Worm (Caenorhabditis elegans): ENCODE measurements around the gene ash-2.

The ash-2 gene

DNA sequence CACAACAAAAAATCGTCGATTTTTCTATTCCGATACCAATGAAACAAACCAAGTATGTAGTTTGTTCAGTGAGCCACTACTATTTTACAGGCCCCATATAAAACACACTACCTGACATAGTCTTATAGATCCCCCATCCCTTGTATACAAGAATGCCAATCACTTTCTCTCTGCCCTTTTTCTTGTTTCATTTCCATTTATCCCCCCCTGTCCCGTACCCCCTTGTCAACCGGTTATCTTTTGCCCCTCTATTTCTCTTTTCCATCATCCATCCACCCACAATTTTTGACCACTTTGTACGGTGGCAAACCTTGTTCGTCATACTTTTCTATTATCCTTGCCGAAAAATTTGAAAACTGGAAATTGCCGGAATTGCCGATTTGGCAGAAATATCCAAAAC is 26.7 kb upstream of the ash-2 start:
- no peak for TF ChIP-seq sem-2 (GFP tag; optimal IDR thresholded peaks at IDR 0.05)
- no peak for TF ChIP-seq nhr-12 (tag; optimal IDR thresholded peaks at IDR 0.05)
- TF ChIP-seq tbx-8 (GFP tag; optimal IDR thresholded peaks at IDR 0.05): no peak
- no peak for TF ChIP-seq nhr-76 (tag; optimal IDR thresholded peaks at IDR 0.05)
- TF ChIP-seq mep-1 (tag; optimal IDR thresholded peaks at IDR 0.05): no peak

DNA sequence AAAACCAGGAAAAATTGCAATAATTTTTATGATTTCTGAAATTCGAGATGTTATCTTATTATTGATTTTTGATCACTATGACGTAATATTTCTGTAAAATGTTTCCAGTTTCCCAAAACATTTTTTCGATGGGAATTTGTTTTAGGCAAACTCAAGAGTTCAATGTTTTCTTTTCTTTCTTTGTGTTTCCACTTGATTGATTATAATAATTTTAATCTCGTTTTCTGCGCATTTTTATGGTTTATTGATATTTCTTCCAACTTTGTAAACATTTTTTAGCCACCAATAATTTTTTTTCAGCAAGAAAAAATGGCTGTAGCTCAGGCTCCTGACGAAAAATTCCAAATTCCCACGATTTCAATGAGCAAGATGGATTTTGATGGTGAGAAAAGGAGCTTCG is 25.4 kb upstream of the ash-2 start, which contains the start of gene W03C9.6:
TSS of gene W03C9.6 (plus strand) at position 301 of the 400 bp plus-strand sequence.
- TF ChIP-seq nhr-76 (tag; optimal IDR thresholded peaks at IDR 0.05): no peak
- TF ChIP-seq zip-8 (tag; optimal IDR thresholded peaks at IDR 0.05): peak; percentile 80

DNA sequence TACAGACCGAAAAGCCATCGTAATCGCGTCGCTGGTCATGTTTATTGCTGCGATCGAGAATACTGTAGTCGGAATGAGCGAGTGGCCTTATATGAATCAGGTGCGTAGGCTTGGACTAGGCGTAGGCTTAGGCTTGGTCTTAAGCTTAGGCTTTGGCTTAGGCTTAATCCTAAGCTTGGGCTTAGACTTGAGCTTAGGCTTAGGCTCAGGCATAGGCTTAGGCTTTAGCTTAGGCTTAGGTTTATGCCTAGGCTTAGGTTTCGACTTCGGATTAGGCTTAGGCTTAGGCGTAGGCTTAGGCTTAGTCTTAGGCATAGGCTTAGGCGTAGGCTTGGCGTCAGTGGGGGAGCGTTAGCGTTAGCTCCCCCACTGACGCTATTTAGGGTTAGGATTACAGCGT is 24.8 kb upstream of the ash-2 start:
- TF ChIP-seq drap-1 (GFP tag; optimal IDR thresholded peaks at IDR 0.05) (no peak), nhr-12 (tag; optimal IDR thresholded peaks at IDR 0.05) (no peak), mab-5 (tag; optimal IDR thresholded peaks at IDR 0.05) (no peak), lin-13 (tag; optimal IDR thresholded peaks at IDR 0.05) (no peak), sem-2 (GFP tag; optimal IDR thresholded peaks at IDR 0.05) (no peak), blmp-1 (tag; optimal IDR thresholded peaks at IDR 0.05) (no peak), mep-1 (tag; optimal IDR thresholded peaks at IDR 0.05) (no peak), ceh-39 (tag; optimal IDR thresholded peaks at IDR 0.05) (no peak), mls-2 (tag; optimal IDR thresholded peaks at IDR 0.05) (no peak), nhr-2 (tag; optimal IDR thresholded peaks at IDR 0.05) (no peak), sptf-1 (tag; optimal IDR thresholded peaks at IDR 0.05) (no peak), ceh-83 (GFP tag; optimal IDR thresholded peaks at IDR 0.05) (no peak), elt-1 (tag; optimal IDR thresholded peaks at IDR 0.05; ENCODE audit: borderline replicate concordance, insufficient read depth) (no peak), unc-39 (tag; optimal IDR thresholded peaks at IDR 0.05) (no peak), pha-4 (tag; optimal IDR thresholded peaks at IDR 0.05) (no peak)

DNA sequence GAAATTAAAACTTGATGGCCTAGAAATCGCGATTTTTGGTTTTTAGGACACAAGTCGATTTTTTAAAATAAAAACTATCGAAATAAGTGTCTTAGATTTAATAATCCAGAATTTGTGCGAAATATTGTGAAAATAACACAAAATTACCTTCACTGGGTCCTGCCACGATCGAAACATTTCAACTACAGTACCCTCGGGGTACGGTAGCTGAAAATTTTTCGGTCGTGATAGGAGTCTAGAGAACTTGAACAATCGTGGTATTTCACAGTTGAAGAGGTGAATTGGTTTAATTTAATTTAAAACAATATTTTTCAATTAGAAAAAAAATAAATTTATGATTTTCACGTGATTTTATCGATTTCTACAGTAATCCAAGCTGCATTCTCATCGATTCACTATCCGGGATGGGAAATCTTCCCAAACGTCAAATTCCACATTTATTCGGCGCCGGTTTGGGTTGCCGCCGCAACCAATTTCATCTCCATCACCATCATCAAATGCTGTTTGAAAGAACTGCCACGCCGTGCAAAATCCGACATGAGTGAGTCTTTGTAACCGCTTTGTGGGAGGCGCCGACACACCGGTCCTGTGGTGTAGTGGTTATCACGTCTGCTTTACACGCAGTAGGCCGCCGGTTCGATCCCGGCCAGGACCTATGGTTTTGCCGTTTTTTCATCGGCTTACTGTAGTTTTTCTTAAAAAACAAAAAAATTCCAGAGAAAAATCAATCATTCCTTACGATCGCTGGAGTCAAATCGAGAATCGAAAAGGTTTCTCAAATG is 20.7 kb upstream of the ash-2 start:
- TF ChIP-seq unc-39 (tag; optimal IDR thresholded peaks at IDR 0.05) (no peak), ces-1 (GFP tag; optimal IDR thresholded peaks at IDR 0.05) (no peak), mls-2 (tag; optimal IDR thresholded peaks at IDR 0.05) (peak; percentile 64), ztf-11 (tag; optimal IDR thresholded peaks at IDR 0.05) (peak; percentile 35), sptf-1 (tag; optimal IDR thresholded peaks at IDR 0.05) (peak; percentile 84), lin-13 (tag; optimal IDR thresholded peaks at IDR 0.05) (peak; percentile 7), flh-1 (GFP tag; optimal IDR thresholded peaks at IDR 0.05) (no peak), elt-3 (tag; optimal IDR thresholded peaks at IDR 0.05) (no peak), cnd-1 (tag; optimal IDR thresholded peaks at IDR 0.05) (peak; percentile 83), ceh-83 (GFP tag; optimal IDR thresholded peaks at IDR 0.05) (peak; percentile 87), mep-1 (tag; optimal IDR thresholded peaks at IDR 0.05) (no peak), snpc-4 (tag; optimal IDR thresholded peaks at IDR 0.05) (no peak), pha-4 (tag; optimal IDR thresholded peaks at IDR 0.05) (no peak), bed-3 (GFP tag; optimal IDR thresholded peaks at IDR 0.05) (peak; percentile 58), sem-2 (GFP tag; optimal IDR thresholded peaks at IDR 0.05) (peak; percentile 55), nhr-12 (tag; optimal IDR thresholded peaks at IDR 0.05) (no peak), lsy-2 (tag; optimal IDR thresholded peaks at IDR 0.05) (peak; percentile 16), lin-32 (GFP tag; optimal IDR thresholded peaks at IDR 0.05) (peak; percentile 22), M03D4.4 (tag; optimal IDR thresholded peaks at IDR 0.05) (peak; percentile 77), blmp-1 (tag; optimal IDR thresholded peaks at IDR 0.05) (no peak), nhr-76 (tag; optimal IDR thresholded peaks at IDR 0.05) (no peak), ceh-39 (tag; optimal IDR thresholded peaks at IDR 0.05) (no peak), nhr-237 (tag; optimal IDR thresholded peaks at IDR 0.05) (no peak), unc-62 (GFP tag; optimal IDR thresholded peaks at IDR 0.05) (no peak), elt-1 (tag; optimal IDR thresholded peaks at IDR 0.05; ENCODE audit: borderline replicate concordance, insufficient read depth) (no peak), ham-2 (GFP tag; optimal IDR thresholded peaks at IDR 0.05) (peak; percentile 57), tbx-8 (GFP tag; optimal IDR thresholded peaks at IDR 0.05) (peak; percentile 39), ceh-43 (GFP tag; optimal IDR thresholded peaks at IDR 0.05) (no peak), nhr-2 (tag; optimal IDR thresholded peaks at IDR 0.05) (no peak), unc-120 (tag; optimal IDR thresholded peaks at IDR 0.05; ENCODE audit: poor library complexity, severe bottlenecking) (peak; percentile 9), drap-1 (GFP tag; optimal IDR thresholded peaks at IDR 0.05) (peak; percentile 82), zip-8 (tag; optimal IDR thresholded peaks at IDR 0.05) (no peak)

All from whole organism, mixed stage, embryonic.